Worm (Caenorhabditis elegans) whole organism, young adult: ENCODE measurements around the gene sod-1.

Experiments used
- B0261.1 ChIP-seq: sonication (generic microtip); optimal IDR thresholded peaks from 2 replicates; lab custom pipeline; 2016; ENCODE audit warnings: mild to moderate bottlenecking, missing genetic modification characterization, moderate library complexity, missing compliant biosample characterization
- B0336.3 ChIP-seq: fragments of 200-800 bp; sonication (Bioruptor generic); IDR thresholded peaks from 2 replicates; pipeline ENCODE4 v1.3.6; 2022; ENCODE audit warnings: missing genetic modification characterization, missing compliant biosample characterization
- C06A6.2 ChIP-seq: fragments of 200-800 bp; sonication (Bioruptor generic); conservative IDR thresholded peaks from 2 replicates; pipeline ENCODE4 v1.3.6; 2022; ENCODE audit warnings: missing genetic modification characterization, missing compliant biosample characterization
- F23B12.7 ChIP-seq: sonication (generic microtip); optimal IDR thresholded peaks from 2 replicates; lab custom pipeline; 2017; ENCODE audit warnings: missing genetic modification characterization, mild to moderate bottlenecking, missing compliant biosample characterization, antibody characterized with exemption, moderate library complexity; ENCODE audit not compliant: insufficient read depth
- F39B2.1 ChIP-seq: fragments of 200-800 bp; sonication (Bioruptor generic); IDR thresholded peaks from 2 replicates; pipeline ENCODE4 v1.3.6; 2022; ENCODE audit warnings: missing genetic modification reagents, missing genetic modification characterization, missing compliant biosample characterization
- F52B5.7 ChIP-seq: sonication (generic microtip); optimal IDR thresholded peaks from 2 replicates; lab custom pipeline; 2016; ENCODE audit warnings: mild to moderate bottlenecking, missing genetic modification characterization, missing compliant biosample characterization
- F55B11.4 ChIP-seq: sonication (generic microtip); optimal IDR thresholded peaks from 2 replicates; lab custom pipeline; 2016; ENCODE audit warnings: missing compliant biosample characterization, missing genetic modification characterization, borderline replicate concordance; ENCODE audit not compliant: insufficient read depth
- F57C9.4 ChIP-seq: sonication (generic microtip); optimal IDR thresholded peaks from 2 replicates; lab custom pipeline; 2017; ENCODE audit warnings: mild to moderate bottlenecking, missing genetic modification characterization, missing compliant biosample characterization
- K11D2.4 ChIP-seq: fragments of 200-800 bp; sonication (Bioruptor generic); IDR thresholded peaks from 2 replicates; pipeline ENCODE4 v1.3.6; 2022; ENCODE audit warnings: missing genetic modification reagents, missing genetic modification characterization, missing compliant biosample characterization
- K12H6.12 ChIP-seq: fragments of 200-800 bp; sonication (Bioruptor generic); optimal IDR thresholded peaks from 2 replicates; lab custom pipeline; 2018; ENCODE audit warnings: mild to moderate bottlenecking, missing genetic modification characterization, missing compliant biosample characterization
- Y53F4B.3 ChIP-seq: fragments of 200-800 bp; sonication (Bioruptor generic); IDR thresholded peaks from 2 replicates; pipeline ENCODE4 v1.3.6; 2022; ENCODE audit warnings: missing genetic modification reagents, missing genetic modification characterization, missing compliant biosample characterization
- Y53G8AR.9 ChIP-seq: fragments of 200-800 bp; sonication (Bioruptor generic); conservative IDR thresholded peaks from 2 replicates; pipeline ENCODE4 v1.3.6; 2022; ENCODE audit warnings: missing genetic modification reagents, missing genetic modification characterization, missing compliant biosample characterization
- Y67H2A.10 ChIP-seq: fragments of 200-800 bp; sonication (Bioruptor generic); conservative IDR thresholded peaks from 2 replicates; pipeline ENCODE4 v1.3.6; 2022; ENCODE audit warnings: missing genetic modification reagents, missing genetic modification characterization, missing compliant biosample characterization
- Y79H2A.3 ChIP-seq: fragments of 200-800 bp; sonication (Bioruptor generic); conservative IDR thresholded peaks from 2 replicates; pipeline ENCODE4 v1.3.6; 2022; ENCODE audit warnings: missing genetic modification reagents, missing genetic modification characterization, missing compliant biosample characterization
- attf-3 ChIP-seq: fragments of 200-800 bp; sonication (Bioruptor generic); conservative IDR thresholded peaks from 2 replicates; pipeline ENCODE4 v1.3.6; 2022; ENCODE audit warnings: missing genetic modification reagents, missing genetic modification characterization, missing compliant biosample characterization
- attf-6 ChIP-seq: fragments of 200-800 bp; sonication (Bioruptor generic); IDR thresholded peaks from 2 replicates; pipeline ENCODE4 v1.3.6; 2022; ENCODE audit warnings: missing genetic modification reagents, missing genetic modification characterization, missing compliant biosample characterization
- ceh-27 ChIP-seq: fragments of 200-800 bp; sonication (Bioruptor generic); optimal IDR thresholded peaks from 2 replicates; lab custom pipeline; 2018; ENCODE audit warnings: mild to moderate bottlenecking, missing genetic modification characterization, moderate library complexity, missing compliant biosample characterization
- ceh-58 ChIP-seq: fragments of 200-800 bp; sonication (Bioruptor generic); IDR thresholded peaks from 2 replicates; pipeline ENCODE4 v1.3.6; 2022; ENCODE audit warnings: missing genetic modification characterization, missing compliant biosample characterization
- ceh-91 ChIP-seq: fragments of 200-800 bp; sonication (Bioruptor generic); IDR thresholded peaks from 2 replicates; pipeline ENCODE4 v1.3.6; 2022; ENCODE audit warnings: missing genetic modification reagents, missing genetic modification characterization, missing compliant biosample characterization
- dpff-1 ChIP-seq: sonication (generic microtip); optimal IDR thresholded peaks from 2 replicates; lab custom pipeline; 2017; ENCODE audit warnings: mild to moderate bottlenecking, missing genetic modification characterization, missing compliant biosample characterization
- hlh-26 ChIP-seq: fragments of 200-800 bp; sonication (Bioruptor generic); conservative IDR thresholded peaks from 2 replicates; pipeline ENCODE4 v1.3.6; 2022; ENCODE audit warnings: missing genetic modification reagents, missing genetic modification characterization, missing compliant biosample characterization
- hrde-1 ChIP-seq: sonication (generic microtip); optimal IDR thresholded peaks from 2 replicates; lab custom pipeline; 2016; ENCODE audit warnings: missing genetic modification characterization, mild to moderate bottlenecking, missing compliant biosample characterization, moderate library complexity, missing genotype, missing genetic modification reagents, borderline replicate concordance
- let-607 ChIP-seq, 2 experiments: fragments of 200-800 bp in 1 of 2; sonication (Bioruptor generic) in 1 of 2; sonication (generic microtip) in 1 of 2; optimal IDR thresholded peaks; 2 replicates each; lab custom pipeline; 2016 to 2018; ENCODE audit warnings: mild to moderate bottlenecking in 2 of 2, missing compliant biosample characterization in 2 of 2, missing genetic modification characterization in 2 of 2, moderate library complexity in 2 of 2, missing genotype in 1 of 2
- lin-26 ChIP-seq: fragments of 200-800 bp; sonication (Bioruptor generic); IDR thresholded peaks from 2 replicates; pipeline ENCODE4 v1.3.6; 2022; ENCODE audit warnings: missing genetic modification reagents, missing genetic modification characterization, missing compliant biosample characterization
- lin-35 ChIP-seq, 3 experiments: fragments of 150-350 bp in 2 of 3; sonication (generic microtip) in 1 of 3; optimal IDR thresholded peaks; 2 replicates each; lab custom pipeline; 2014 to 2018; ENCODE audit warnings: missing biosample characterization in 3 of 3, missing genetic modification characterization in 3 of 3, missing genetic modification reagents in 3 of 3
- lin-40 ChIP-seq: sonication (generic microtip); optimal IDR thresholded peaks from 2 replicates; lab custom pipeline; 2016; ENCODE audit warnings: missing genetic modification characterization, mild to moderate bottlenecking, missing compliant biosample characterization, missing genotype, missing genetic modification reagents
- lin-54 ChIP-seq: fragments of 200-800 bp; sonication (Bioruptor generic); optimal IDR thresholded peaks from 2 replicates; lab custom pipeline; 2018; ENCODE audit warnings: mild to moderate bottlenecking, missing genetic modification characterization, missing compliant biosample characterization
- lsl-1 ChIP-seq: fragments of 200-800 bp; sonication (Bioruptor generic); optimal IDR thresholded peaks from 2 replicates; lab custom pipeline; 2018; ENCODE audit warnings: mild to moderate bottlenecking, missing genetic modification characterization, moderate library complexity, missing compliant biosample characterization
- madf-3 ChIP-seq: fragments of 200-800 bp; sonication (Bioruptor generic); IDR thresholded peaks from 2 replicates; pipeline ENCODE4 v1.3.6; 2022; ENCODE audit warnings: missing genetic modification reagents, missing genetic modification characterization, missing compliant biosample characterization
- mcd-1 ChIP-seq: fragments of 200-800 bp; sonication (Bioruptor generic); IDR thresholded peaks from 2 replicates; pipeline ENCODE4 v1.3.6; 2022; ENCODE audit warnings: missing genetic modification reagents, missing genetic modification characterization, missing compliant biosample characterization
- nfya-1 ChIP-seq: sonication (generic microtip); optimal IDR thresholded peaks from 2 replicates; lab custom pipeline; 2017; ENCODE audit warnings: antibody characterized with exemption, missing compliant biosample characterization, missing genetic modification characterization, borderline replicate concordance; ENCODE audit not compliant: insufficient read depth
- nfyb-1 ChIP-seq: fragments of 200-800 bp; sonication (Bioruptor generic); IDR thresholded peaks from 2 replicates; pipeline ENCODE4 v1.3.6; 2022; ENCODE audit warnings: missing genetic modification reagents, missing genetic modification characterization, missing compliant biosample characterization
- nhr-120 ChIP-seq: fragments of 200-800 bp; sonication (Bioruptor generic); IDR thresholded peaks from 2 replicates; pipeline ENCODE4 v1.3.6; 2022; ENCODE audit warnings: missing genetic modification characterization, missing compliant biosample characterization
- nhr-90 ChIP-seq: sonication (generic microtip); optimal IDR thresholded peaks from 2 replicates; lab custom pipeline; 2016; ENCODE audit warnings: missing genotype, mild to moderate bottlenecking, missing genetic modification characterization, missing compliant biosample characterization
- rpc-1 ChIP-seq, 2 experiments: fragments of 150-350 bp in 1 of 2; sonication (generic microtip) in 1 of 2; optimal IDR thresholded peaks; 2 replicates each; lab custom pipeline; 2014 to 2018; ENCODE audit warnings: missing biosample characterization in 1 of 2, missing genetic modification characterization in 1 of 2, missing genetic modification reagents in 1 of 2, missing genotype in 1 of 2
- sdz-38 ChIP-seq: sonication (generic microtip); optimal IDR thresholded peaks from 2 replicates; lab custom pipeline; 2016; ENCODE audit warnings: missing genotype, missing genetic modification characterization, missing compliant biosample characterization
- sea-2 ChIP-seq: fragments of 200-800 bp; sonication (Bioruptor generic); IDR thresholded peaks from 2 replicates; pipeline ENCODE4 v1.3.6; 2022; ENCODE audit warnings: missing genetic modification characterization, missing compliant biosample characterization
- snpc-1.1 ChIP-seq: sonication (generic microtip); optimal IDR thresholded peaks from 2 replicates; lab custom pipeline; 2017; ENCODE audit warnings: missing genetic modification characterization, mild to moderate bottlenecking, missing compliant biosample characterization, antibody characterized with exemption, moderate library complexity, missing genotype, missing genetic modification reagents; ENCODE audit not compliant: insufficient read depth
- snpc-3.4 ChIP-seq: sonication (generic microtip); optimal IDR thresholded peaks from 2 replicates; lab custom pipeline; 2017; ENCODE audit warnings: missing genetic modification characterization, mild to moderate bottlenecking, missing compliant biosample characterization, antibody characterized with exemption, moderate library complexity, missing genotype, missing genetic modification reagents
- sptf-2 ChIP-seq: fragments of 200-800 bp; sonication (Bioruptor generic); optimal IDR thresholded peaks from 2 replicates; lab custom pipeline; 2018; ENCODE audit warnings: mild to moderate bottlenecking, missing genetic modification characterization, missing compliant biosample characterization
- tbx-9 ChIP-seq: sonication (generic microtip); optimal IDR thresholded peaks from 2 replicates; lab custom pipeline; 2016; ENCODE audit warnings: borderline replicate concordance, missing genetic modification characterization, inconsistent platforms, missing compliant biosample characterization
- tlf-1 ChIP-seq: fragments of 200-800 bp; sonication (Bioruptor generic); optimal IDR thresholded peaks from 2 replicates; lab custom pipeline; 2018; ENCODE audit warnings: mild to moderate bottlenecking, missing genetic modification characterization, missing compliant biosample characterization
- unc-62 ChIP-seq: fragments of 150-350 bp; optimal IDR thresholded peaks from 2 replicates; lab custom pipeline; 2014; ENCODE audit warnings: missing biosample characterization, missing genetic modification reagents, missing genetic modification characterization
- zim-3 ChIP-seq: sonication (generic microtip); optimal IDR thresholded peaks from 2 replicates; lab custom pipeline; 2017; ENCODE audit warnings: mild to moderate bottlenecking, missing genetic modification characterization, moderate library complexity, missing compliant biosample characterization
- ztf-25 ChIP-seq: fragments of 200-800 bp; sonication (Bioruptor generic); IDR thresholded peaks from 2 replicates; pipeline ENCODE4 v1.3.6; 2022; ENCODE audit warnings: missing genetic modification reagents, missing genetic modification characterization, missing compliant biosample characterization
- ztf-28 ChIP-seq: fragments of 200-800 bp; sonication (Bioruptor generic); IDR thresholded peaks from 2 replicates; pipeline ENCODE4 v1.3.6; 2022; ENCODE audit warnings: missing genetic modification reagents, missing genetic modification characterization, missing compliant biosample characterization
- ztf-6 ChIP-seq: fragments of 200-800 bp; sonication (Bioruptor generic); IDR thresholded peaks from 2 replicates; pipeline ENCODE4 v1.3.6; 2022; ENCODE audit warnings: missing genetic modification reagents, missing genetic modification characterization, missing compliant biosample characterization

The sod-1 gene

ce11 chrII:7002956-7003357 is 29.3 kb upstream of the sod-1 start:
- TF ChIP-seq unc-62 (GFP tag; lab: Kevin White, UChicago) (no peak), C06A6.2 (GFP tag; lab: Robert Waterston, UW) (no peak), lin-40 (tag; lab: Kevin White, UChicago) (peak; percentile 12), ztf-25 (GFP tag; lab: Robert Waterston, UW) (0 out of 2 replicates have a peak, but pooled peaks have one; percentile 42), Y53G8AR.9 (no peak), tbx-9 (tag; lab: Kevin White, UChicago) (no peak), B0261.1 (peak; percentile 79), attf-6 (no peak), K12H6.12 (tag; lab: Kevin White, UChicago) (no peak), B0336.3 (GFP tag; lab: Robert Waterston, UW) (peak; percentile 39; the same call in 1 of the 2 replicates), ceh-91 (GFP tag; lab: Robert Waterston, UW) (no peak), sptf-2 (GFP tag; lab: Kevin White, UChicago) (peak; percentile 36), Y53F4B.3 (no peak), ceh-27 (peak; percentile 28), F23B12.7 (tag; lab: Kevin White, UChicago) (peak; percentile 16), F39B2.1 (GFP tag; lab: Robert Waterston, UW) (no peak), ztf-6 (GFP tag; lab: Robert Waterston, UW) (0 out of 2 replicates have a peak, but pooled peaks have one; percentile 4), mcd-1 (GFP tag; lab: Robert Waterston, UW) (no peak; the same call in 1 of the 2 replicates), let-607 (tag; optimal IDR thresholded peaks at IDR 0.05; lab: Kevin White, UChicago) (peak in 1 of 2 experiments; percentile 39), dpff-1 (tag; lab: Kevin White, UChicago) (no peak), zim-3 (tag; lab: Kevin White, UChicago) (no peak), ceh-58 (GFP tag; lab: Robert Waterston, UW) (0 out of 2 replicates have a peak, but pooled peaks have one; percentile 48), ztf-28 (no peak), F55B11.4 (tag; lab: Kevin White, UChicago) (no peak), Y79H2A.3 (GFP tag; lab: Robert Waterston, UW) (peak; percentile 76; the same call in 1 of the 2 replicates), lin-26 (GFP tag; lab: Robert Waterston, UW) (peak; percentile 80), F52B5.7 (tag; lab: Kevin White, UChicago) (no peak), sdz-38 (no peak), madf-3 (no peak), tlf-1 (no peak), K11D2.4 (GFP tag; lab: Robert Waterston, UW) (peak; percentile 48; the same call in 1 of the 2 replicates), nfyb-1 (GFP tag; lab: Robert Waterston, UW) (0 out of 2 replicates have a peak, but pooled peaks have one; percentile 41), nhr-120 (no peak), Y67H2A.10 (GFP tag; lab: Robert Waterston, UW) (no peak), nfya-1 (tag; lab: Kevin White, UChicago) (no peak), rpc-1 (optimal IDR thresholded peaks at IDR 0.05; lab: Kevin White, UChicago) (peak; percentile 79), rpc-1 (tag; optimal IDR thresholded peaks at IDR 0.05; lab: Kevin White, UChicago) (peak; percentile 80), hrde-1 (tag; lab: Kevin White, UChicago) (peak; percentile 34), lin-35 (GFP tag; optimal IDR thresholded peaks at IDR 0.05; lab: Kevin White, UChicago) (no peak), attf-3 (GFP tag; lab: Robert Waterston, UW) (no peak), lsl-1 (GFP tag; lab: Kevin White, UChicago) (peak; percentile 27), snpc-1.1 (tag; lab: Kevin White, UChicago) (no peak), lin-54 (GFP tag; lab: Kevin White, UChicago) (no peak), snpc-3.4 (tag; lab: Kevin White, UChicago) (no peak), hlh-26 (GFP tag; lab: Robert Waterston, UW) (no peak), F57C9.4 (no peak), nhr-90 (tag; lab: Kevin White, UChicago) (peak; percentile 47), sea-2 (GFP tag; lab: Robert Waterston, UW) (no peak)
